Worm (Caenorhabditis elegans): ENCODE data around the gene F55F3.4.

The F55F3.4 gene

DNA sequence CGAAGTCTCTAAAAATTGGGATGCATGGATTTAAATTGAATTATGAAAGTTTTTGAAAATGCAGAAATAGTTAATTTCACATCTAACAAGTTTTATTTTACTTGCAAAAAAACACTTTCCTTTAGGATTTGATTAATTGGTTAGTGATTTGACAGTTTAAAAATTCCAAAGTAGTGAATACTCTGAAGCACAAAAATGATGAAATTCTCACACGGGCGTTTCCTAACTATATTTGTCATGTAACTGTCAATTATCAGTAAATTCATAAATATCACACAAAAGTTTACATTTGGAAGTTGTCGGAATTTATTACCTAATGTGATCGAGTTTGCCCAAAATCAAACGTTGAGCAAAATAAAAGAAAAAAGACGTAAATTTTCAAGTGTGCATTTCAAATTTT is 25.8 kb downstream of the F55F3.4 start:
- TF ChIP-seq dmd-6 (GFP tag; IDR thresholded peaks at IDR 0.05) = peak; percentile 27
- TF ChIP-seq F10B5.3 (tag; optimal IDR thresholded peaks at IDR 0.05) = no peak

DNA sequence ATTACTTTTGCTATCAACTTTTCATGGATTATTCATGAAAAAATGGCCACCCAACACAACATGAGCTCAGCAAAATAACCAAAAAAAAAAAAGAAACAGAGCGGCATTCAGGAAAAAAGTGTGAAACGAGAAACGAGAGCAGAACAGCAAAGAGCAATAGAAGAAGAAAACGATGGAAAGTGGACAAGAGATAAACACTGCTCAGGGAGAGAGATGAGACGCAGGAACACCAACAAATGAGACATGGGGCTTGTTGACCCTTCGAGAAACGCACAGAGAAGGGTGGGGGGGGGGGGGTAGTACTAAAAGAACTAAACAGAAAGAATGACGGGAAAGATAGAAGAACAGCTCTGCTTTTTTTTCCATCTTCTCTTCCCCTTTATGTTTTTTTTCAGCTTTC is 26.6 kb downstream of the F55F3.4 start:
- TF ChIP-seq ZK337.2 (GFP tag; IDR thresholded peaks at IDR 0.05) = no peak
- TF ChIP-seq hmg-1.1 (GFP tag; IDR thresholded peaks at IDR 0.05) = 0 out of 2 replicates have a peak, but pooled peaks have one; percentile 20
- TF ChIP-seq Y105C5A.15 (GFP tag; IDR thresholded peaks at IDR 0.05) = no peak
- TF ChIP-seq gei-8 (GFP tag; optimal IDR thresholded peaks at IDR 0.05) = no peak
- TF ChIP-seq daf-16 (GFP tag; optimal IDR thresholded peaks at IDR 0.05) = peak in 1 of 2 experiments; percentile 22
- no peak for TF ChIP-seq daf-16 (tag; optimal IDR thresholded peaks at IDR 0.05)
- TF ChIP-seq nhr-76 (tag; optimal IDR thresholded peaks at IDR 0.05) = no peak
- no peak for TF ChIP-seq lsy-2 (tag; optimal IDR thresholded peaks at IDR 0.05)
- peak in 1 of 2 experiments; percentile 24 for TF ChIP-seq hif-1 (tag; optimal IDR thresholded peaks at IDR 0.05)
- no peak for TF ChIP-seq nhr-41 (GFP tag; IDR thresholded peaks at IDR 0.05)
- no peak for TF ChIP-seq tag-97 (GFP tag; IDR thresholded peaks at IDR 0.05)
- TF ChIP-seq aha-1 (tag) = no peak
- TF ChIP-seq ama-1 (optimal IDR thresholded peaks at IDR 0.05) = no peak
- TF ChIP-seq dve-1 (tag; optimal IDR thresholded peaks at IDR 0.05; ENCODE audit: insufficient read depth) = no peak
- TF ChIP-seq fkh-10 (GFP tag; optimal IDR thresholded peaks at IDR 0.05) = peak; percentile 2
- TF ChIP-seq unc-39 (tag; optimal IDR thresholded peaks at IDR 0.05) = no peak
- no peak for TF ChIP-seq sdz-12 (GFP tag; optimal IDR thresholded peaks at IDR 0.05)
- 0 out of 2 replicates have a peak, but pooled peaks have one; percentile 5 for TF ChIP-seq dmd-6 (GFP tag; IDR thresholded peaks at IDR 0.05)
- TF ChIP-seq nhr-10 (tag; optimal IDR thresholded peaks at IDR 0.05) = no peak

DNA sequence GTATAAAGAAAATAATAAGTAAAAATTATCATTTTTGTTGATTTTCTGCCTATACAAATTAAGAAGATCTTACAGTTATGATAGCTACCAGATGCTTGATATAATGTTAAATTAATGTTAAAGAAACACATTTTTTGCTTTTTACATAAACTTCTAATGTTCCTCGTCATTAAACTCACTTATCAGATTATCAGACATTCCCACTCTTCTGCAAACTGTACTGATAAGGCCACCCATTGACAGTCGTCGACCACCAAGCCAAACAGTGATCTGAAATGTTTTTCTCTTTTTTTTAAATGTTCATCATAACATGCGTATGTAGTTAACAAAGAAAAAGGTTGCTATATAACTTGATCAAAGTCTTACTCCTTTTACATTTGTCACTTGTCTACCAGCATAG is 33.4 kb downstream of the F55F3.4 start:
- TF ChIP-seq aha-1 (tag) (peak; percentile 85), nhr-102 (tag; optimal IDR thresholded peaks at IDR 0.05) (no peak), pqm-1 (tag; optimal IDR thresholded peaks at IDR 0.05) (peak; percentile 55), ama-1 (optimal IDR thresholded peaks at IDR 0.05) (no peak)

DNA sequence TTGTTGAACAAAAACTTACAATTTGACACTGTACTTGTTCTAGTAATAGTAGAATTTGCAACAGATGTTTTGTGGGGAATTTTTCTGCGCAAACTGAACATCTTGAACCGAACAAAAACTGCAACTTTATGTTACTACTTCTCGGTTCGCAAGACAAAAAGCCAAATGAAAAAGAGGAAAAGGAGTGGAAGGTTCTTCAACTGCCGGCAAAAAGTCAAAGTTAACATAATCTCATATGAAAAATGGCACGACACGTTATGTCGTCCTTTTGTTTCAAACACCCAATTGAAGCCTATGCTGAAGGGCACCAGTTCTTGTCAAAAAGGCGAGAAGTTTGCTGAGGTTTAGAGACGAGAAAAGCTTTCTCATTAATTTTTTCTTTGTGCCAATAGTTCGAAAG is 38.1 kb downstream of the F55F3.4 start, which contains the start of gene twk-23:
Gene twk-23, minus strand, starts transcription at position 101 of the 400 bp plus-strand sequence.
- TF ChIP-seq unc-130 (GFP tag; optimal IDR thresholded peaks at IDR 0.05) (no peak), unc-62 (GFP tag; optimal IDR thresholded peaks at IDR 0.05 in 1 of 2) (peak in 1 of 2 experiments; percentile 12), unc-62 (tag; optimal IDR thresholded peaks at IDR 0.05) (no peak), aha-1 (tag) (peak; percentile 3), mxl-2 (GFP tag; conservative IDR thresholded peaks at IDR 0.05) (no peak)

DNA sequence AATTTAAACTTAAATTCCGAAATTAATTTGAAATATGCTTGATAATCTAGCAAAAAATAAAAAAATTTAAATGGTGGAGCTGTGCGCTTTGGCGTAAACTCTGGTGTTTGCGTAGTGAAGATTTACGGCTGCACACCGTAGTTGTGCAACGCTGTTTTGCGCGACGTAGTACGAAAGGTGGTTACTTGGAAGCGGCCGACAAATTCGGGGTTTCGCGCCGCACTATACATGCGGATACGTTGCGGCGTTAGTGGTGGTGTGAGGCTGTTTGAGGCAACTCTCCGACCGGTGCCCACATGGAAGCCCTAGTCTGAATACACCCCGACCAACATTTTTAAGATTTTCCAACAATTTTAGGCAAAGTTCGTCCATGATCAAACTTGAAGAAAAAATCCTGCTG is 48.1 kb downstream of the F55F3.4 start:
- TF ChIP-seq ama-1 (optimal IDR thresholded peaks at IDR 0.05) = no peak
- TF ChIP-seq nhr-237 (tag; optimal IDR thresholded peaks at IDR 0.05) = no peak
- no peak for TF ChIP-seq lin-38 (GFP tag; IDR thresholded peaks at IDR 0.05)
- TF ChIP-seq nhr-111 (GFP tag; optimal IDR thresholded peaks at IDR 0.05) = no peak
- TF ChIP-seq nhr-10 (tag; optimal IDR thresholded peaks at IDR 0.05) = no peak
- TF ChIP-seq lin-1 (GFP tag; IDR thresholded peaks at IDR 0.05) = no peak
- TF ChIP-seq lir-3 (tag; optimal IDR thresholded peaks at IDR 0.05) = no peak
- TF ChIP-seq daf-16 (GFP tag; optimal IDR thresholded peaks at IDR 0.05) = no peak
- TF ChIP-seq daf-16 (tag; optimal IDR thresholded peaks at IDR 0.05) = no peak
- no peak for TF ChIP-seq pqm-1 (tag; optimal IDR thresholded peaks at IDR 0.05)
- no peak for TF ChIP-seq duxl-1 (tag; optimal IDR thresholded peaks at IDR 0.05; ENCODE audit: poor library complexity)
- no peak for TF ChIP-seq mxl-2 (GFP tag; conservative IDR thresholded peaks at IDR 0.05)
- TF ChIP-seq aly-2 (tag; optimal IDR thresholded peaks at IDR 0.05) = no peak
- no peak for TF ChIP-seq zfp-2 (tag; optimal IDR thresholded peaks at IDR 0.05)
- no peak for TF ChIP-seq ceh-20 (GFP tag; IDR thresholded peaks at IDR 0.05)
